Worm (Caenorhabditis elegans): Measurements from ENCODE around the gene set-23.
A peak's percentile ranks its signal among the peaks of the same experiment; 100 is the strongest.

set-23 gene

ce11 chrIV:1559931-1560330, 41.5 kb upstream of the set-23 start, which contains the start of gene Y41D4B.17:
TSS of gene Y41D4B.17 (plus strand) at chrIV:1560104.
- peak; percentile 24 for TF ChIP-seq nhr-80 (tag; optimal IDR thresholded peaks at IDR 0.05)
- no peak for TF ChIP-seq egrh-3 (GFP tag; IDR thresholded peaks at IDR 0.05)

- no peak for TF ChIP-seq Y53F4B.3 (GFP tag; IDR thresholded peaks at IDR 0.05)
- TF ChIP-seq F10E7.11 (tag; optimal IDR thresholded peaks at IDR 0.05) = no peak
- no peak for TF ChIP-seq T07F8.4 (tag; optimal IDR thresholded peaks at IDR 0.05)
- no peak for TF ChIP-seq repo-1 (tag; optimal IDR thresholded peaks at IDR 0.05)
These were observed 39.6 kb upstream of the set-23 start, which contains the start of gene hpo-6 for ce11 chrIV:1561884-1562283. TSS of gene hpo-6 (plus strand) at chrIV:1562184.

ce11 chrIV:1563476-1564131, 37.9 kb upstream of the set-23 start, which contains the start of gene Y41D4B.15:
TSS of gene Y41D4B.15 (plus strand) at chrIV:1564081.
- no peak for TF ChIP-seq snpc-1.1 (tag; optimal IDR thresholded peaks at IDR 0.05; ENCODE audit: insufficient read depth)
- TF ChIP-seq sptf-2 (GFP tag; optimal IDR thresholded peaks at IDR 0.05) = no peak
- TF ChIP-seq K11D2.4 (GFP tag; IDR thresholded peaks at IDR 0.05) = no peak

ce11 chrIV:1565725-1566124, 35.7 kb upstream of the set-23 start:
- no peak for TF ChIP-seq pha-4 (tag; optimal IDR thresholded peaks at IDR 0.05)
- peak; percentile 72; the same call in 1 of the 2 replicates for TF ChIP-seq egrh-3 (GFP tag; IDR thresholded peaks at IDR 0.05)
- peak; percentile 86 for TF ChIP-seq zfh-2 (GFP tag; conservative IDR thresholded peaks at IDR 0.05)
- TF ChIP-seq ztf-6 (GFP tag; IDR thresholded peaks at IDR 0.05) = no peak
- TF ChIP-seq T26A5.8 (tag; optimal IDR thresholded peaks at IDR 0.05) = no peak
- no peak for TF ChIP-seq nfya-1 (tag; optimal IDR thresholded peaks at IDR 0.05; ENCODE audit: borderline replicate concordance, insufficient read depth)

- peak; percentile 27; the same call in 1 of the 2 replicates for TF ChIP-seq madf-6 (GFP tag; IDR thresholded peaks at IDR 0.05)
- TF ChIP-seq lir-1 (GFP tag; conservative IDR thresholded peaks at IDR 0.05) = no peak
- no peak for TF ChIP-seq lin-54 (GFP tag; optimal IDR thresholded peaks at IDR 0.05)
- TF ChIP-seq nfyb-1 (GFP tag; IDR thresholded peaks at IDR 0.05) = peak; percentile 92
These were observed 33.9 kb upstream of the set-23 start for ce11 chrIV:1567577-1567976.

ce11 chrIV:1576731-1577130, 24.7 kb upstream of the set-23 start, which contains the start of gene Y41D4B.14:
TSS of gene Y41D4B.14 (plus strand) at chrIV:1577031.
- TF ChIP-seq hmg-1.2 (GFP tag; IDR thresholded peaks at IDR 0.05) (no peak), mxl-1 (tag; optimal IDR thresholded peaks at IDR 0.05) (no peak), snpc-1.1 (tag; optimal IDR thresholded peaks at IDR 0.05; ENCODE audit: insufficient read depth) (no peak), hmg-20 (GFP tag; IDR thresholded peaks at IDR 0.05) (no peak), ztf-6 (GFP tag; IDR thresholded peaks at IDR 0.05) (no peak), unc-62 (GFP tag; optimal IDR thresholded peaks at IDR 0.05) (no peak), nhr-120 (GFP tag; IDR thresholded peaks at IDR 0.05) (no peak), F37B4.10 (GFP tag; IDR thresholded peaks at IDR 0.05) (no peak), somi-1 (GFP tag; optimal IDR thresholded peaks at IDR 0.05) (no peak), xnd-1 (tag; optimal IDR thresholded peaks at IDR 0.05) (no peak)

- TF ChIP-seq mcd-1 (GFP tag; IDR thresholded peaks at IDR 0.05) = peak; percentile 90
- peak; percentile 85 for TF ChIP-seq dpl-1 (GFP tag; optimal IDR thresholded peaks at IDR 0.05)
- TF ChIP-seq unc-130 (GFP tag; optimal IDR thresholded peaks at IDR 0.05) = peak; percentile 83
- TF ChIP-seq F49E8.2 (tag; optimal IDR thresholded peaks at IDR 0.05; ENCODE audit: insufficient read depth) = peak; percentile 79
- TF ChIP-seq F22D6.2 (tag; optimal IDR thresholded peaks at IDR 0.05) = peak; percentile 31
- peak; percentile 46 for TF ChIP-seq snpc-4 (GFP tag; optimal IDR thresholded peaks at IDR 0.05)
- peak; percentile 50 to 66 (median 59) for TF ChIP-seq snpc-4 (tag; optimal IDR thresholded peaks at IDR 0.05)
- peak; percentile 69 for TF ChIP-seq K11D2.4 (GFP tag; IDR thresholded peaks at IDR 0.05)
- TF ChIP-seq him-1 (tag; optimal IDR thresholded peaks at IDR 0.05) = no peak
- peak; percentile 91 for TF ChIP-seq Y95B8A.8 (GFP tag; IDR thresholded peaks at IDR 0.05)
- TF ChIP-seq F33H1.4 (GFP tag; IDR thresholded peaks at IDR 0.05) = peak; percentile 81
- no peak for TF ChIP-seq ztf-25 (GFP tag; IDR thresholded peaks at IDR 0.05)
- peak; percentile 93 for TF ChIP-seq Y53G8AR.9 (GFP tag; conservative IDR thresholded peaks at IDR 0.05)
- no peak for TF ChIP-seq F37B4.10 (GFP tag; IDR thresholded peaks at IDR 0.05)
These were observed 5.7 kb upstream of the set-23 start, which contains the start of gene npp-8 for ce11 chrIV:1595802-1596201. TSS of gene npp-8 (minus strand) at chrIV:1595824.

Measured in whole organism, young adult.